Fruit fly (Drosophila melanogaster): Measurements from ENCODE around the gene CG14445.

DNA sequence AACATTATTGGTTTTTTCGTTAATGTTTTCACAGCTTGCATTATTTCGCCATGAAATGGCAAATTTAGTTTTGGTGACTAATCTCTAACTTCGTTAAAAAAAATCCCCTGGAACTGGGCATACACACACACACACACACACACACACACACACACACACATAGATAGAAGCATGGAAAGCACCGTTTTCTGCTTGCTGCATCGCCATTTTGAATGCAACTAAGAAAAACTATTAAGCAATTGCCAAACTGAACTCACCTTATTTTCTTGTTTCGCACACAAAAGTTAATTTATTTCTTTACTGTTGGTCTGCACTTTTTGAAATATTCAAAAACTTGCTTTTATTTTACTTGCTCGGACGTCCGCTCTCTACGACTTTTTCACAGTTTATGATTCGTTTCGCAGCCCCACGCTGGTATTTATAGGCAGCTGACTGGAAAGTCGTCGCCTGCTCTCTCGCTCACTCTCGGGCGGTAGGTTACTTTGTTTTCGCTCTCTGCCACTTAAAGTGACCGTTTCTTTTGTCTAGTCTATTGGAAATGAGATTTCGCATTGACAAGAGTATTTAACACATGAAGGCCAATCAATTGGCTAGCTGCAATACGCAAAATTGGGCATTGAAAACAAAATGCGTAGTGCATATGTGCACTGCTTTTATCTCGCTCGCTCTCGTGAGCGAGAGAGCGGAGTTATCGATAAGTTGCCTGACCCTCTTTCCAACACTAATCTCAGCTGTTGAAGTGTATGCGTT, 41.9 kb downstream of the CG14445 start:
- TF ChIP-seq usp (GFP tag; optimal IDR thresholded peaks at IDR 0.05) (no peak), psq (optimal IDR thresholded peaks at IDR 0.05) (no peak), pan (optimal IDR thresholded peaks at IDR 0.05) (no peak), EcR (GFP tag; optimal IDR thresholded peaks at IDR 0.05) (no peak), Dll (optimal IDR thresholded peaks at IDR 0.05) (no peak)

Measured in whole organism.